Fruit fly (Drosophila melanogaster) whole organism, embryonic: ENCODE measurements around the gene CG12702.

Source experiments
- Adf1 ChIP-seq: fragments of 200-800 bp; sonication (Bioruptor generic); IDR thresholded peaks from 2 replicates; pipeline ENCODE4 v1.3.6; 2022; ENCODE audit warnings: missing biosample characterization, missing genetic modification characterization
- Bdp1 ChIP-seq: fragments of 200-800 bp; sonication (Bioruptor generic); optimal IDR thresholded peaks from 3 replicates; lab custom pipeline; 2016; ENCODE audit warnings: missing biosample characterization, missing genetic modification characterization
- CG11695 ChIP-seq: fragments of 200-800 bp; sonication (Bioruptor generic); IDR thresholded peaks from 3 replicates; pipeline ENCODE4 v1.3.6; 2022; ENCODE audit warnings: missing biosample characterization, missing genetic modification characterization
- CG11696 ChIP-seq: fragments of 200-800 bp; sonication (Bioruptor generic); IDR thresholded peaks from 2 replicates; pipeline ENCODE4 v1.3.6; 2022; ENCODE audit warnings: missing biosample characterization, missing genetic modification characterization
- CG15479 ChIP-seq: fragments of 200-800 bp; sonication (Bioruptor generic); optimal IDR thresholded peaks from 3 replicates; lab custom pipeline; 2019; ENCODE audit warnings: missing biosample characterization, mild to moderate bottlenecking, missing genetic modification characterization, moderate library complexity
- CG1602 ChIP-seq: fragments of 200-800 bp; sonication (Bioruptor generic); optimal IDR thresholded peaks from 3 replicates; lab custom pipeline; 2016; ENCODE audit warnings: missing biosample characterization, missing genetic modification characterization
- CG17328 ChIP-seq: fragments of 200-800 bp; sonication (Bioruptor generic); IDR thresholded peaks from 2 replicates; pipeline ENCODE4 v1.3.6; 2022; ENCODE audit warnings: missing biosample characterization, missing genetic modification characterization
- CG1792 ChIP-seq: fragments of 200-800 bp; sonication (Bioruptor generic); optimal IDR thresholded peaks from 2 replicates; lab custom pipeline; 2016; ENCODE audit warnings: missing biosample characterization, missing genetic modification characterization
- CG18011 ChIP-seq: fragments of 200-800 bp; sonication (Bioruptor generic); optimal IDR thresholded peaks from 2 replicates; lab custom pipeline; 2017; ENCODE audit warnings: missing biosample characterization, missing genetic modification characterization, mild to moderate bottlenecking, moderate library complexity, missing genotype
- CG2712 ChIP-seq: fragments of 200-800 bp; optimal IDR thresholded peaks from 3 replicates; lab custom pipeline; 2019; ENCODE audit warnings: missing biosample characterization, mild to moderate bottlenecking, missing genetic modification characterization, moderate library complexity
- CG31441 ChIP-seq: fragments of 200-800 bp; sonication (Bioruptor generic); IDR thresholded peaks from 2 replicates; pipeline ENCODE4 v1.3.6; 2022; ENCODE audit warnings: missing biosample characterization, missing genetic modification characterization
- CG33557 ChIP-seq: fragments of 200-800 bp; sonication (Bioruptor generic); optimal IDR thresholded peaks from 2 replicates; lab custom pipeline; 2019; ENCODE audit warnings: missing biosample characterization, mild to moderate bottlenecking, missing genetic modification characterization, moderate library complexity
- CG5245 ChIP-seq: fragments of 200-800 bp; sonication (Bioruptor generic); optimal IDR thresholded peaks from 3 replicates; lab custom pipeline; 2016; ENCODE audit warnings: missing biosample characterization, missing genetic modification characterization
- CG6175 ChIP-seq: fragments of 200-800 bp; sonication (Bioruptor generic); IDR thresholded peaks from 3 replicates; pipeline ENCODE4 v1.3.6; 2022; ENCODE audit warnings: missing biosample characterization, missing genetic modification characterization
- CG6791 ChIP-seq: fragments of 200-800 bp; sonication (Bioruptor generic); IDR thresholded peaks from 3 replicates; pipeline ENCODE4 v1.3.6; 2022; ENCODE audit warnings: missing biosample characterization, missing genetic modification characterization; ENCODE audit not compliant: partially characterized antibody
- CG7963 ChIP-seq: fragments of 200-800 bp; sonication (Bioruptor generic); IDR thresholded peaks from 3 replicates; pipeline ENCODE4 v1.3.6; 2022; ENCODE audit warnings: missing biosample characterization, missing genetic modification characterization; ENCODE audit not compliant: partially characterized antibody
- CG8089 ChIP-seq: fragments of 200-800 bp; sonication (Bioruptor generic); optimal IDR thresholded peaks from 3 replicates; lab custom pipeline; 2016; ENCODE audit warnings: missing biosample characterization, missing genetic modification characterization
- CG8478 ChIP-seq: fragments of >200 bp; optimal IDR thresholded peaks from 2 replicates; lab custom pipeline; 2018
- CG8765 ChIP-seq: fragments of 200-800 bp; sonication (Bioruptor generic); IDR thresholded peaks from 2 replicates; pipeline ENCODE4 v1.3.6; 2022; ENCODE audit warnings: missing biosample characterization, missing genetic modification characterization
- Chrac-16 ChIP-seq: fragments of 200-800 bp; sonication (Bioruptor generic); optimal IDR thresholded peaks from 3 replicates; lab custom pipeline; 2016; ENCODE audit warnings: missing biosample characterization, missing genetic modification characterization
- Dp ChIP-seq: fragments of 200-800 bp; sonication (Bioruptor generic); optimal IDR thresholded peaks from 2 replicates; lab custom pipeline; 2018; ENCODE audit warnings: missing biosample characterization, mild to moderate bottlenecking, missing genetic modification characterization, moderate library complexity
- Fer2 ChIP-seq: fragments of 200-800 bp; sonication (Bioruptor generic); optimal IDR thresholded peaks from 2 replicates; lab custom pipeline; 2018; ENCODE audit warnings: missing biosample characterization, mild to moderate bottlenecking, missing genetic modification characterization, moderate library complexity
- HHEX ChIP-seq: fragments of 200-800 bp; sonication (Bioruptor generic); optimal IDR thresholded peaks from 3 replicates; lab custom pipeline; 2017; ENCODE audit warnings: missing biosample characterization, mild to moderate bottlenecking, missing genetic modification characterization, missing genetic modification reagents
- Hr3 ChIP-seq: fragments of 200-800 bp; sonication (Bioruptor generic); optimal IDR thresholded peaks from 3 replicates; lab custom pipeline; 2016; ENCODE audit warnings: missing biosample characterization, missing genetic modification characterization
- Hr39 ChIP-seq: fragments of >200 bp; optimal IDR thresholded peaks from 2 replicates; lab custom pipeline; 2017
- Meics ChIP-seq: fragments of 200-800 bp; sonication (Bioruptor generic); optimal IDR thresholded peaks from 2 replicates; lab custom pipeline; 2017; ENCODE audit warnings: missing biosample characterization, mild to moderate bottlenecking, missing genetic modification characterization
- NC2β ChIP-seq: fragments of 200-800 bp; sonication (Bioruptor generic); optimal IDR thresholded peaks from 2 replicates; lab custom pipeline; 2016; ENCODE audit warnings: missing biosample characterization, missing genetic modification characterization
- Nf-YC ChIP-seq: fragments of 200-800 bp; optimal IDR thresholded peaks from 3 replicates; lab custom pipeline; 2019; ENCODE audit warnings: missing biosample characterization, mild to moderate bottlenecking, missing genetic modification characterization, moderate library complexity
- Six4 ChIP-seq: fragments of 200-800 bp; sonication (Bioruptor generic); optimal IDR thresholded peaks from 2 replicates; lab custom pipeline; 2016; ENCODE audit warnings: missing biosample characterization, missing genetic modification characterization
- Spps ChIP-seq: fragments of 200-800 bp; sonication (Bioruptor generic); optimal IDR thresholded peaks from 2 replicates; lab custom pipeline; 2018; ENCODE audit warnings: missing biosample characterization, mild to moderate bottlenecking, missing genetic modification characterization
- Taf1 ChIP-seq: fragments of 200-800 bp; sonication (Bioruptor generic); IDR thresholded peaks from 2 replicates; pipeline ENCODE4 v1.3.6; 2022; ENCODE audit warnings: missing biosample characterization, missing genetic modification characterization
- ab ChIP-seq: fragments of 200-800 bp; sonication (Bioruptor generic); optimal IDR thresholded peaks from 2 replicates; lab custom pipeline; 2016; ENCODE audit warnings: missing biosample characterization, missing genetic modification characterization
- abd-A ChIP-seq: fragments of 200-800 bp; sonication (Bioruptor generic); optimal IDR thresholded peaks from 3 replicates; lab custom pipeline; 2019; ENCODE audit warnings: missing biosample characterization, mild to moderate bottlenecking, missing genetic modification characterization, moderate library complexity
- ara ChIP-seq: fragments of 200-800 bp; sonication (Bioruptor generic); IDR thresholded peaks from 2 replicates; pipeline ENCODE4 v1.3.6; 2022; ENCODE audit warnings: missing biosample characterization, missing genetic modification characterization
- croc ChIP-seq: fragments of 200-800 bp; sonication (Bioruptor generic); conservative IDR thresholded peaks from 3 replicates; pipeline ENCODE4 v1.3.6; 2022; ENCODE audit warnings: missing biosample characterization, missing genetic modification characterization
- dati ChIP-seq: fragments of 200-800 bp; sonication (Bioruptor generic); IDR thresholded peaks from 2 replicates; pipeline ENCODE4 v1.3.6; 2022; ENCODE audit warnings: missing biosample characterization, missing genetic modification characterization
- dm ChIP-seq: fragments of 200-800 bp; sonication (Bioruptor generic); optimal IDR thresholded peaks from 3 replicates; lab custom pipeline; 2016; ENCODE audit warnings: missing biosample characterization, missing genetic modification characterization
- emc ChIP-seq: fragments of 200-800 bp; sonication (Bioruptor generic); optimal IDR thresholded peaks from 2 replicates; lab custom pipeline; 2016; ENCODE audit warnings: missing biosample characterization, missing genetic modification characterization
- esg ChIP-seq: fragments of 200-800 bp; sonication (Bioruptor generic); conservative IDR thresholded peaks from 2 replicates; pipeline ENCODE4 v1.3.6; 2022; ENCODE audit warnings: missing biosample characterization, missing genetic modification characterization
- fd102C ChIP-seq: fragments of 200-800 bp; sonication (Bioruptor generic); optimal IDR thresholded peaks from 2 replicates; lab custom pipeline; 2018; ENCODE audit warnings: missing biosample characterization, mild to moderate bottlenecking, missing genetic modification characterization, moderate library complexity
- fd3F ChIP-seq: fragments of 200-800 bp; sonication (Bioruptor generic); optimal IDR thresholded peaks from 2 replicates; lab custom pipeline; 2018; ENCODE audit warnings: missing biosample characterization, mild to moderate bottlenecking, missing genetic modification characterization, moderate library complexity
- hb ChIP-seq: fragments of 200-800 bp; sonication (Bioruptor generic); IDR thresholded peaks from 3 replicates; pipeline ENCODE4 v1.3.6; 2022; ENCODE audit warnings: missing biosample characterization, missing genetic modification characterization; ENCODE audit not compliant: partially characterized antibody
- luna ChIP-seq: fragments of 200-800 bp; sonication (Bioruptor generic); optimal IDR thresholded peaks from 2 replicates; lab custom pipeline; 2016; ENCODE audit warnings: missing biosample characterization, missing genetic modification characterization
- nerfin-2 ChIP-seq: fragments of 200-800 bp; sonication (Bioruptor generic); IDR thresholded peaks from 2 replicates; pipeline ENCODE4 v1.3.6; 2022; ENCODE audit warnings: missing biosample characterization, missing genetic modification characterization; ENCODE audit not compliant: partially characterized antibody
- nmo ChIP-seq: fragments of 200-800 bp; sonication (Bioruptor generic); optimal IDR thresholded peaks from 2 replicates; lab custom pipeline; 2018; ENCODE audit warnings: missing biosample characterization, mild to moderate bottlenecking, missing genetic modification characterization, moderate library complexity
- pros ChIP-seq: fragments of 200-800 bp; sonication (Bioruptor generic); optimal IDR thresholded peaks from 3 replicates; lab custom pipeline; 2019; ENCODE audit warnings: missing biosample characterization, mild to moderate bottlenecking, missing genetic modification characterization, moderate library complexity
- shn ChIP-seq: fragments of 200-800 bp; sonication (Bioruptor generic); optimal IDR thresholded peaks from 3 replicates; lab custom pipeline; 2016; ENCODE audit warnings: missing biosample characterization, missing genetic modification characterization
- slbo ChIP-seq: fragments of 200-800 bp; sonication (Bioruptor generic); IDR thresholded peaks from 2 replicates; pipeline ENCODE4 v1.3.6; 2022; ENCODE audit warnings: missing biosample characterization, missing genetic modification characterization
- tna ChIP-seq: fragments of 200-800 bp; sonication (Bioruptor generic); IDR thresholded peaks from 2 replicates; pipeline ENCODE4 v1.3.6; 2022; ENCODE audit warnings: missing biosample characterization, missing genetic modification characterization; ENCODE audit not compliant: partially characterized antibody
- zf30C ChIP-seq: fragments of 200-800 bp; sonication (Bioruptor generic); optimal IDR thresholded peaks from 3 replicates; lab custom pipeline; 2018; ENCODE audit warnings: missing biosample characterization, mild to moderate bottlenecking, missing genetic modification characterization
- zfh2 ChIP-seq: fragments of 200-800 bp; sonication (Bioruptor generic); optimal IDR thresholded peaks from 2 replicates; lab custom pipeline; 2016; ENCODE audit warnings: missing biosample characterization, missing genetic modification characterization

CG12702 gene

DNA sequence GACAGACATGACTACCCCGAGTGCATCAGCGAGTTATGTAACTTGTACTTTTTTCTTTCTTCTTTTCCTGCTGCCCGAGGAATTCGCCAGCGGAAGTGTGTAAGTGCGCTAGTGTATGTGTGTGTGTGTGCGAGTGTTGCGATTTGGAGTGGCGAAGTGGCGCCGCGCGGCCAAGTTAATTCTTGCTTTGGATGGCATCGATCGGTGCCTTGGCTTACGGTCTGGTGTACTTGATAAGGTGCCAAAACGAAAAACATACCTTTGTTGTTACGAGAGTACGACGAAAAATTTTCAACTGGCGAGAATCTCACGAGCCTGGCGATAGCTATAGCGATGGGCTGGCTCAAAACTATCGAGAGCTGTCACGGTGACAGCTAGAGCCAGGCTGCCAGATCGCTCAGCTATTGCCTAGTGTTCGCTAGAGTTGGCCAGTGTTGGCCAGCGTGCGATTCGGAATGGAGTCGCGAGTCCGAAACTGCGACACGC, 20.6 kb downstream of the CG12702 start, which contains the start of the genes CG18809, COX6B, CG33932 and Rpp20 (continued):
- TF ChIP-seq esg (GFP tag; lab: Robert Waterston, UW): no peak
- TF ChIP-seq emc (GFP tag; lab: Kevin White, UChicago): peak; percentile 61
- TF ChIP-seq shn (GFP tag; lab: Kevin White, UChicago): peak; percentile 67
- TF ChIP-seq CG31441 (GFP tag; lab: Robert Waterston, UW): no peak; the same call in 1 of the 2 replicates
- TF ChIP-seq CG6791 (GFP tag; lab: Robert Waterston, UW): peak; percentile 97
- TF ChIP-seq CG17328 (GFP tag; lab: Robert Waterston, UW): peak; percentile 61
- TF ChIP-seq HHEX (GFP tag; lab: Kevin White, UChicago): peak; percentile 54
- peak; percentile 71 for TF ChIP-seq Meics (GFP tag; lab: Kevin White, UChicago)
- peak; percentile 44 for TF ChIP-seq Nf-YC (tag; lab: Kevin White, UChicago)
- TF ChIP-seq slbo (GFP tag; lab: Robert Waterston, UW): peak; percentile 81
- no peak for TF ChIP-seq fd3F (GFP tag; lab: Kevin White, UChicago)
- TF ChIP-seq NC2β (GFP tag; lab: Kevin White, UChicago): peak; percentile 86
- TF ChIP-seq CG33557 (GFP tag; lab: Kevin White, UChicago): no peak
- no peak for TF ChIP-seq Six4
- peak; percentile 21 for TF ChIP-seq Hr3 (GFP tag; lab: Kevin White, UChicago)
- TF ChIP-seq Chrac-16 (GFP tag; lab: Kevin White, UChicago): peak; percentile 40
- peak; percentile 8 for TF ChIP-seq fd102C (GFP tag; lab: Kevin White, UChicago)
- peak; percentile 39 for TF ChIP-seq CG15479 (GFP tag; lab: Kevin White, UChicago)
- peak; percentile 91 for TF ChIP-seq CG7963 (GFP tag; lab: Robert Waterston, UW)
- TF ChIP-seq CG11696 (GFP tag; lab: Robert Waterston, UW): no peak
- no peak for TF ChIP-seq Hr39 (lab: Kevin White, UChicago)
- peak; percentile 56 for TF ChIP-seq luna (GFP tag; lab: Kevin White, UChicago)
- TF ChIP-seq croc (GFP tag; lab: Robert Waterston, UW): peak; percentile 25; the same call in 1 of the 3 replicates
- TF ChIP-seq CG2712 (tag; lab: Kevin White, UChicago): peak; percentile 61
- peak; percentile 65; the same call in 1 of the 2 replicates for TF ChIP-seq ara (GFP tag; lab: Robert Waterston, UW)
- TF ChIP-seq CG8765 (GFP tag; lab: Robert Waterston, UW): peak; percentile 40; the same call in 1 of the 2 replicates
- no peak for TF ChIP-seq ab
- peak; percentile 64 for TF ChIP-seq CG1792 (GFP tag; lab: Kevin White, UChicago)
- peak; percentile 31; the same call in 1 of the 2 replicates for TF ChIP-seq Taf1 (GFP tag; lab: Robert Waterston, UW)
- TF ChIP-seq CG6175 (GFP tag; lab: Robert Waterston, UW): no peak
- TF ChIP-seq CG11695 (GFP tag; lab: Robert Waterston, UW): no peak
- peak; percentile 52 for TF ChIP-seq Dp (GFP tag; lab: Kevin White, UChicago)
- TF ChIP-seq CG5245 (GFP tag; lab: Kevin White, UChicago): no peak
- TF ChIP-seq nerfin-2 (GFP tag; lab: Robert Waterston, UW): peak; percentile 90
- TF ChIP-seq tna: peak; percentile 88
- peak; percentile 87 for TF ChIP-seq zfh2 (GFP tag; lab: Kevin White, UChicago)
- TF ChIP-seq Adf1 (GFP tag; lab: Robert Waterston, UW): peak; percentile 24; the same call in 1 of the 2 replicates
- no peak for TF ChIP-seq pros (GFP tag; lab: Kevin White, UChicago)
- no peak for TF ChIP-seq dati (GFP tag; lab: Robert Waterston, UW)
- peak; percentile 83 for TF ChIP-seq dm (GFP tag; lab: Kevin White, UChicago)
- peak; percentile 63 for TF ChIP-seq Bdp1 (GFP tag; lab: Kevin White, UChicago)
- TF ChIP-seq CG8089 (GFP tag; lab: Kevin White, UChicago): peak; percentile 70
- TF ChIP-seq abd-A (tag; lab: Kevin White, UChicago): no peak
- peak; percentile 40 for TF ChIP-seq CG1602
- TF ChIP-seq Fer2 (tag; lab: Kevin White, UChicago): peak; percentile 27
- no peak for TF ChIP-seq CG8478 (lab: Kevin White, UChicago)
- peak; percentile 92 for TF ChIP-seq hb (GFP tag; lab: Robert Waterston, UW)
- TF ChIP-seq CG18011: peak; percentile 17
- TF ChIP-seq Spps (tag; lab: Kevin White, UChicago): no peak
- TF ChIP-seq nmo: peak; percentile 71
- no peak for TF ChIP-seq zf30C (GFP tag; lab: Kevin White, UChicago)
